Fruit fly (Drosophila melanogaster) whole organism: ENCODE data around the gene ATPsynB.

Experiments used
- CG8478 ChIP-seq: fragments of >200 bp; optimal IDR thresholded peaks from 2 replicates; lab custom pipeline; 2018; ENCODE audit warnings: inconsistent platforms
- EcR ChIP-seq, 2 experiments: fragments of >200 bp; optimal IDR thresholded peaks; 2 replicates each; lab custom pipeline; 2017; ENCODE audit warnings: missing biosample characterization in 2 of 2, missing genetic modification characterization in 2 of 2, missing genetic modification reagents in 2 of 2
- pan ChIP-seq: fragments of >200 bp; optimal IDR thresholded peaks from 2 replicates; lab custom pipeline; 2017
- psq ChIP-seq: fragments of >200 bp; optimal IDR thresholded peaks from 2 replicates; lab custom pipeline; 2017

dm6 chr3L:9703495-9703894 lies 26.3 kb upstream of the ATPsynB start, which contains the start of gene CG6761:
- TF ChIP-seq EcR (GFP tag; optimal IDR thresholded peaks at IDR 0.05; lab: Kevin White, UChicago) (no peak), pan (lab: Kevin White, UChicago) (no peak), psq (no peak), CG8478 (no peak)
